Fruit fly (Drosophila melanogaster) whole organism, embryonic: Measurements from ENCODE around the gene nudC.

Experiments used
- Ada2b ChIP-seq: fragments of 200-800 bp; sonication (Bioruptor generic); IDR thresholded peaks from 2 replicates; pipeline ENCODE4 v1.3.6; 2022; ENCODE audit warnings: missing biosample characterization, missing genetic modification characterization
- Asciz ChIP-seq: fragments of 200-800 bp; sonication (Bioruptor generic); optimal IDR thresholded peaks from 2 replicates; lab custom pipeline; 2017; ENCODE audit warnings: missing biosample characterization, mild to moderate bottlenecking, missing genetic modification characterization, missing genetic modification reagents
- BtbVII ChIP-seq: fragments of 200-800 bp; sonication (Bioruptor generic); optimal IDR thresholded peaks from 3 replicates; lab custom pipeline; 2017; ENCODE audit warnings: missing biosample characterization, mild to moderate bottlenecking, missing genetic modification characterization
- CG10209 ChIP-seq: fragments of 200-800 bp; sonication (Bioruptor generic); optimal IDR thresholded peaks from 3 replicates; lab custom pipeline; 2017; ENCODE audit warnings: missing biosample characterization, mild to moderate bottlenecking, missing genetic modification characterization, missing genetic modification reagents
- CG11723 ChIP-seq: fragments of 200-800 bp; sonication (Bioruptor generic); optimal IDR thresholded peaks from 2 replicates; lab custom pipeline; 2017; ENCODE audit warnings: missing biosample characterization, mild to moderate bottlenecking, missing genetic modification characterization
- CG14050 ChIP-seq: fragments of 200-800 bp; sonication (Bioruptor generic); IDR thresholded peaks from 3 replicates; pipeline ENCODE4 v1.3.6; 2022; ENCODE audit warnings: missing biosample characterization, missing genetic modification characterization
- CG15514 ChIP-seq: fragments of 200-800 bp; sonication (Bioruptor generic); optimal IDR thresholded peaks from 3 replicates; lab custom pipeline; 2017; ENCODE audit warnings: missing biosample characterization, missing genetic modification characterization, mild to moderate bottlenecking, moderate library complexity, missing genetic modification reagents
- CG16813 ChIP-seq: fragments of 200-800 bp; sonication (Bioruptor generic); IDR thresholded peaks from 3 replicates; pipeline ENCODE4 v1.3.6; 2022; ENCODE audit warnings: missing biosample characterization, missing genetic modification characterization; ENCODE audit not compliant: partially characterized antibody
- CG17568 ChIP-seq: fragments of 200-800 bp; sonication (Bioruptor generic); optimal IDR thresholded peaks from 2 replicates; lab custom pipeline; 2018; ENCODE audit warnings: missing biosample characterization, mild to moderate bottlenecking, missing genetic modification characterization, moderate library complexity
- CG17912 ChIP-seq: fragments of 200-800 bp; sonication (Bioruptor generic); optimal IDR thresholded peaks from 2 replicates; lab custom pipeline; 2018; ENCODE audit warnings: missing biosample characterization, mild to moderate bottlenecking, missing genetic modification characterization
- CG32532 ChIP-seq: fragments of 200-800 bp; sonication (Bioruptor generic); IDR thresholded peaks from 2 replicates; pipeline ENCODE4 v1.3.6; 2022; ENCODE audit warnings: missing biosample characterization, missing genetic modification characterization
- CG6254 ChIP-seq: fragments of 200-800 bp; sonication (Bioruptor generic); optimal IDR thresholded peaks from 3 replicates; lab custom pipeline; 2017; ENCODE audit warnings: mild to moderate bottlenecking, missing biosample characterization, missing genetic modification reagents, missing genetic modification characterization
- CG6272 ChIP-seq: fragments of 200-800 bp; sonication (Bioruptor generic); IDR thresholded peaks from 2 replicates; pipeline ENCODE4 v1.3.6; 2022; ENCODE audit warnings: missing biosample characterization, missing genetic modification characterization
- CG6813 ChIP-seq: fragments of 200-800 bp; sonication (Bioruptor generic); optimal IDR thresholded peaks from 2 replicates; lab custom pipeline; 2017; ENCODE audit warnings: missing biosample characterization, missing genetic modification characterization, mild to moderate bottlenecking, moderate library complexity, missing genetic modification reagents
- CG7987 ChIP-seq: fragments of 200-800 bp; sonication (Bioruptor generic); optimal IDR thresholded peaks from 2 replicates; lab custom pipeline; 2018; ENCODE audit warnings: missing biosample characterization, mild to moderate bottlenecking, missing genetic modification characterization, moderate library complexity
- CG8478 ChIP-seq: fragments of >200 bp; optimal IDR thresholded peaks from 2 replicates; lab custom pipeline; 2018
- CG8765 ChIP-seq: fragments of 200-800 bp; sonication (Bioruptor generic); IDR thresholded peaks from 2 replicates; pipeline ENCODE4 v1.3.6; 2022; ENCODE audit warnings: missing biosample characterization, missing genetic modification characterization
- CG8944 ChIP-seq: fragments of 200-800 bp; sonication (Bioruptor generic); optimal IDR thresholded peaks from 3 replicates; lab custom pipeline; 2016; ENCODE audit warnings: missing biosample characterization, missing genetic modification characterization
- CG9437 ChIP-seq: fragments of 200-800 bp; sonication (Bioruptor generic); optimal IDR thresholded peaks from 2 replicates; lab custom pipeline; 2018; ENCODE audit warnings: missing biosample characterization, mild to moderate bottlenecking, missing genetic modification characterization
- CHES-1-like ChIP-seq: fragments of 200-800 bp; sonication (Bioruptor generic); optimal IDR thresholded peaks from 2 replicates; lab custom pipeline; 2016; ENCODE audit warnings: missing biosample characterization, missing genetic modification characterization
- D19A ChIP-seq: fragments of 200-800 bp; optimal IDR thresholded peaks from 3 replicates; lab custom pipeline; 2019; ENCODE audit warnings: missing biosample characterization, mild to moderate bottlenecking, missing genetic modification characterization, moderate library complexity
- Dip2 ChIP-seq: fragments of 200-800 bp; sonication (Bioruptor generic); IDR thresholded peaks from 2 replicates; pipeline ENCODE4 v1.3.6; 2022; ENCODE audit warnings: missing biosample characterization, missing genetic modification characterization
- Drgx ChIP-seq: fragments of 200-800 bp; sonication (Bioruptor generic); IDR thresholded peaks from 2 replicates; pipeline ENCODE4 v1.3.6; 2022; ENCODE audit warnings: missing biosample characterization, missing genetic modification characterization
- HLH3B ChIP-seq: fragments of 200-800 bp; sonication (Bioruptor generic); IDR thresholded peaks from 2 replicates; pipeline ENCODE4 v1.3.6; 2022; ENCODE audit warnings: missing biosample characterization, missing genetic modification characterization
- HLHmδ ChIP-seq: fragments of 200-800 bp; sonication (Bioruptor generic); optimal IDR thresholded peaks from 2 replicates; lab custom pipeline; 2018; ENCODE audit warnings: missing biosample characterization, mild to moderate bottlenecking, missing genetic modification characterization, moderate library complexity
- Hand ChIP-seq: fragments of 200-800 bp; sonication (Bioruptor generic); optimal IDR thresholded peaks from 2 replicates; lab custom pipeline; 2017; ENCODE audit warnings: mild to moderate bottlenecking, missing biosample characterization, missing genetic modification reagents, missing genetic modification characterization
- Hr51 ChIP-seq, 2 experiments: fragments of 200-800 bp; sonication (Bioruptor generic); optimal IDR thresholded peaks; 2 replicates in 1 of 2; 3 replicates in 1 of 2; lab custom pipeline; 2016 to 2018; ENCODE audit warnings: missing biosample characterization in 2 of 2, missing genetic modification characterization in 2 of 2, mild to moderate bottlenecking in 1 of 2, moderate library complexity in 1 of 2
- Mad ChIP-seq: fragments of 200-800 bp; sonication (Bioruptor generic); optimal IDR thresholded peaks from 2 replicates; lab custom pipeline; 2016; ENCODE audit warnings: missing biosample characterization, missing genetic modification characterization
- Opbp ChIP-seq: fragments of 200-800 bp; sonication (Bioruptor generic); IDR thresholded peaks from 3 replicates; pipeline ENCODE4 v1.3.6; 2022; ENCODE audit warnings: missing biosample characterization, missing genetic modification characterization; ENCODE audit not compliant: partially characterized antibody
- abd-A ChIP-seq: fragments of 200-800 bp; sonication (Bioruptor generic); optimal IDR thresholded peaks from 3 replicates; lab custom pipeline; 2019; ENCODE audit warnings: missing biosample characterization, mild to moderate bottlenecking, missing genetic modification characterization, moderate library complexity
- dmrt11E ChIP-seq: fragments of 200-800 bp; sonication (Bioruptor generic); optimal IDR thresholded peaks from 3 replicates; lab custom pipeline; 2018; ENCODE audit warnings: missing biosample characterization, mild to moderate bottlenecking, missing genetic modification characterization, moderate library complexity
- ems ChIP-seq: fragments of 200-800 bp; sonication (Bioruptor generic); optimal IDR thresholded peaks from 3 replicates; lab custom pipeline; 2016; ENCODE audit warnings: missing biosample characterization, missing genetic modification characterization
- eyg ChIP-seq: fragments of 200-800 bp; sonication (Bioruptor generic); optimal IDR thresholded peaks from 3 replicates; lab custom pipeline; 2016; ENCODE audit warnings: missing biosample characterization, missing genetic modification characterization
- kni ChIP-seq: fragments of 200-800 bp; sonication (Bioruptor generic); optimal IDR thresholded peaks from 3 replicates; lab custom pipeline; 2017; ENCODE audit warnings: mild to moderate bottlenecking, missing biosample characterization, missing genetic modification reagents, missing genetic modification characterization
- lmd ChIP-seq: fragments of 200-800 bp; sonication (Bioruptor generic); IDR thresholded peaks from 2 replicates; pipeline ENCODE4 v1.3.6; 2022; ENCODE audit warnings: missing biosample characterization, missing genetic modification characterization
- mld ChIP-seq: fragments of 200-800 bp; sonication (Bioruptor generic); IDR thresholded peaks from 3 replicates; pipeline ENCODE4 v1.3.6; 2022; ENCODE audit warnings: missing biosample characterization, missing genetic modification characterization; ENCODE audit not compliant: partially characterized antibody
- nau ChIP-seq: fragments of 200-800 bp; sonication (Bioruptor generic); optimal IDR thresholded peaks from 3 replicates; lab custom pipeline; 2017; ENCODE audit warnings: missing biosample characterization, mild to moderate bottlenecking, missing genetic modification characterization, missing genetic modification reagents
- p53 ChIP-seq: fragments of 200-800 bp; sonication (Bioruptor generic); optimal IDR thresholded peaks from 2 replicates; lab custom pipeline; 2016; ENCODE audit warnings: missing biosample characterization, missing genetic modification characterization
- pan ChIP-seq, 4 experiments: fragments of >200 bp in 3 of 4; fragments of 200-800 bp in 1 of 4; sonication (Bioruptor generic) in 1 of 4; optimal IDR thresholded peaks in 3 of 4; IDR thresholded peaks in 1 of 4; 2 replicates each; pipeline versions ENCODE4 v1.3.6 to Lab custom; 2017 to 2022; ENCODE audit warnings: missing biosample characterization in 2 of 4, missing genetic modification characterization in 2 of 4, mixed read lengths in 1 of 4
- pho ChIP-seq: fragments of 200-800 bp; sonication (Bioruptor generic); optimal IDR thresholded peaks from 2 replicates; lab custom pipeline; 2016; ENCODE audit warnings: missing biosample characterization, missing genetic modification characterization
- pros ChIP-seq: fragments of 200-800 bp; sonication (Bioruptor generic); optimal IDR thresholded peaks from 3 replicates; lab custom pipeline; 2019; ENCODE audit warnings: missing biosample characterization, mild to moderate bottlenecking, missing genetic modification characterization, moderate library complexity
- psq ChIP-seq: fragments of 200-800 bp; sonication (Bioruptor generic); optimal IDR thresholded peaks from 2 replicates; lab custom pipeline; 2017; ENCODE audit warnings: missing biosample characterization, missing genetic modification characterization
- run ChIP-seq: fragments of 200-800 bp; sonication (Bioruptor generic); optimal IDR thresholded peaks from 3 replicates; lab custom pipeline; 2018; ENCODE audit warnings: missing biosample characterization, mild to moderate bottlenecking, missing genetic modification characterization
- toy ChIP-seq: fragments of 200-800 bp; sonication (Bioruptor generic); IDR thresholded peaks from 2 replicates; pipeline ENCODE4 v1.3.6; 2022; ENCODE audit warnings: missing biosample characterization, missing genetic modification characterization
- unc-4 ChIP-seq: fragments of 200-800 bp; sonication (Bioruptor generic); IDR thresholded peaks from 2 replicates; pipeline ENCODE4 v1.3.6; 2022; ENCODE audit warnings: missing biosample characterization, missing genetic modification characterization; ENCODE audit not compliant: partially characterized antibody
- wor ChIP-seq: fragments of 200-800 bp; sonication (Bioruptor generic); IDR thresholded peaks from 2 replicates; pipeline ENCODE4 v1.3.6; 2022; ENCODE audit warnings: missing biosample characterization, missing genetic modification characterization
- yki ChIP-seq: fragments of >200 bp; optimal IDR thresholded peaks from 3 replicates; lab custom pipeline; 2018
- zf30C ChIP-seq: fragments of 200-800 bp; sonication (Bioruptor generic); optimal IDR thresholded peaks from 3 replicates; lab custom pipeline; 2018; ENCODE audit warnings: missing biosample characterization, mild to moderate bottlenecking, missing genetic modification characterization
- zfh1 ChIP-seq: fragments of 200-800 bp; sonication (Bioruptor generic); IDR thresholded peaks from 3 replicates; pipeline ENCODE4 v1.3.6; 2022; ENCODE audit warnings: missing biosample characterization, missing genetic modification characterization

The nudC gene

dm6 chr3L:16782218-16782763 is 22.5 kb upstream of the nudC start (continued):
- TF ChIP-seq CG7987 (GFP tag; lab: Kevin White, UChicago) = peak; percentile 6
- TF ChIP-seq Asciz (GFP tag; lab: Kevin White, UChicago) = no peak
- TF ChIP-seq CG6813 (GFP tag; lab: Kevin White, UChicago) = peak; percentile 65
- no peak for TF ChIP-seq yki (lab: Kevin White, UChicago)
- peak; percentile 82 for TF ChIP-seq Ada2b (GFP tag; lab: Robert Waterston, UW)
- peak; percentile 81 for TF ChIP-seq HLH3B (GFP tag; lab: Robert Waterston, UW)
- TF ChIP-seq Drgx = peak; percentile 71
- no peak for TF ChIP-seq p53 (GFP tag; lab: Kevin White, UChicago)
- TF ChIP-seq CG8944 (GFP tag; lab: Kevin White, UChicago) = peak; percentile 44
- TF ChIP-seq kni (GFP tag; lab: Kevin White, UChicago) = no peak
- peak; percentile 29 for TF ChIP-seq BtbVII
- TF ChIP-seq CG17568 = no peak
- TF ChIP-seq Opbp (GFP tag; lab: Robert Waterston, UW) = no peak
- TF ChIP-seq CG32532 (GFP tag; lab: Robert Waterston, UW) = peak; percentile 64; the same call in 1 of the 2 replicates
- no peak for TF ChIP-seq psq (GFP tag; lab: Kevin White, UChicago)
- TF ChIP-seq CG8765 (GFP tag; lab: Robert Waterston, UW) = no peak
- no peak for TF ChIP-seq abd-A (tag; lab: Kevin White, UChicago)
- TF ChIP-seq zf30C (GFP tag; lab: Kevin White, UChicago) = no peak
- TF ChIP-seq pho (GFP tag; lab: Kevin White, UChicago) = peak; percentile 50
- no peak for TF ChIP-seq CG11723 (GFP tag; lab: Kevin White, UChicago)
- TF ChIP-seq CG9437 (GFP tag; lab: Kevin White, UChicago) = peak; percentile 27
- peak; percentile 35; the same call in 1 of the 3 replicates for TF ChIP-seq CG14050 (GFP tag; lab: Robert Waterston, UW)
- peak; percentile 74 for TF ChIP-seq dmrt11E
- no peak for TF ChIP-seq Mad
- no peak for TF ChIP-seq unc-4 (GFP tag; lab: Robert Waterston, UW)
- peak in 1 of 2 experiments; percentile 10 for TF ChIP-seq Hr51 (GFP tag; optimal IDR thresholded peaks at IDR 0.05; lab: Kevin White, UChicago)
- TF ChIP-seq mld (GFP tag; lab: Robert Waterston, UW) = no peak
- peak; percentile 64 for TF ChIP-seq CG6254 (GFP tag; lab: Kevin White, UChicago)
- peak; percentile 21 for TF ChIP-seq CG15514 (GFP tag; lab: Kevin White, UChicago)
- peak; percentile 25; the same call in 1 of the 2 replicates for TF ChIP-seq CG6272 (GFP tag; lab: Robert Waterston, UW)
- TF ChIP-seq pan (optimal IDR thresholded peaks at IDR 0.05; lab: Kevin White, UChicago) = no peak
- peak in 1 of 2 experiments; percentile 81 for TF ChIP-seq pan (GFP tag; optimal IDR thresholded peaks at IDR 0.05 in 1 of 2, IDR thresholded peaks at IDR 0.05 in 1 of 2)
- TF ChIP-seq CG17912 (GFP tag; lab: Kevin White, UChicago) = no peak
- TF ChIP-seq HLHmδ = no peak
- TF ChIP-seq Hand = peak; percentile 13
- TF ChIP-seq eyg (GFP tag; lab: Kevin White, UChicago) = peak; percentile 24
- TF ChIP-seq CG10209 (GFP tag; lab: Kevin White, UChicago) = peak; percentile 73
- TF ChIP-seq lmd (GFP tag; lab: Robert Waterston, UW) = peak; percentile 74
- no peak for TF ChIP-seq nau
- TF ChIP-seq toy (GFP tag; lab: Robert Waterston, UW) = no peak
- TF ChIP-seq CHES-1-like (GFP tag; lab: Kevin White, UChicago) = no peak
- peak; percentile 63 for TF ChIP-seq run (tag; lab: Kevin White, UChicago)
- peak; percentile 58 for TF ChIP-seq ems (GFP tag; lab: Kevin White, UChicago)
- peak; percentile 77; the same call in 2 of the 3 replicates for TF ChIP-seq zfh1
- TF ChIP-seq wor = peak; percentile 38; the same call in 1 of the 2 replicates
- no peak for TF ChIP-seq CG16813 (GFP tag; lab: Robert Waterston, UW)
- no peak for TF ChIP-seq CG8478 (lab: Kevin White, UChicago)
- no peak for TF ChIP-seq D19A (tag; lab: Kevin White, UChicago)
- TF ChIP-seq pros (GFP tag; lab: Kevin White, UChicago) = no peak
- TF ChIP-seq Dip2 (GFP tag; lab: Robert Waterston, UW) = no peak
